Comparison of ENCODE assay signal across 4 worm cellular contexts in the genomic region with DNA sequence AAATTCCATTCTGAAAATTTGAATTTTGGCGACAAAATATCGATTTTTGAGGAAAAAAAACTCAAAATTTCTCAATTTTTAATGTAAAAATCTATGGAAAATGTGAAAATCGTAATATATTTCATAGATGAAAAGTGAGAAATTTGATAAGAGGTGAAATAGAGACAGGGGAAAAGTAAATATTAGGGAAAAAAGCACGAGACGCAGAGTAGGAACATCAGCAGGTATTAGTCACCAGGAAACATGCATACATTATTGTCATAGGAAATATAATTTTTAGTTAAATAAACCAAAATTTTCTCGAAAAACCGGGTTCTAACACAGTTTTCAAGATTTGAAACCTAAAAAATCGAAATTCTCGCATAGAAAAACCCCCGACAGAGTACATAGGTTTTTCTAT.
TF ChIP-seq lines count a peak whose summit lies in the region.

A gene (minus strand): TSS at position 16 of the 400 bp plus-strand sequence.

TF ChIP-seq in whole organism, L2 larva, 48 proteins besides CTCF, POLR2A, EP300 and RAD21:
- no peak for TF ChIP-seq snpc-4 (tag; optimal IDR thresholded peaks at IDR 0.05; lab: Kevin White, UChicago)
- TF ChIP-seq nhr-77 (tag; optimal IDR thresholded peaks at IDR 0.05; lab: Kevin White, UChicago) = no peak
- no peak for TF ChIP-seq blmp-1 (tag; optimal IDR thresholded peaks at IDR 0.05; lab: Kevin White, UChicago; ENCODE audit: insufficient read depth)
- TF ChIP-seq ztf-11 (tag; optimal IDR thresholded peaks at IDR 0.05; lab: Kevin White, UChicago) = no peak
- no peak for TF ChIP-seq ama-1 (optimal IDR thresholded peaks at IDR 0.05; lab: Kevin White, UChicago)
- TF ChIP-seq skn-1 (tag; optimal IDR thresholded peaks at IDR 0.05; lab: Kevin White, UChicago) = no peak
- peak; percentile 81 for TF ChIP-seq fos-1 (tag; optimal IDR thresholded peaks at IDR 0.05; lab: Kevin White, UChicago)
- TF ChIP-seq lin-39 (tag; optimal IDR thresholded peaks at IDR 0.05; lab: Kevin White, UChicago) = no peak

TF ChIP-seq in whole organism, L3 larva, 47 proteins besides CTCF, POLR2A, EP300 and RAD21:
- no peak for TF ChIP-seq nhr-12 (tag; optimal IDR thresholded peaks at IDR 0.05; lab: Kevin White, UChicago)
- no peak for TF ChIP-seq fos-1 (tag; optimal IDR thresholded peaks at IDR 0.05; lab: Kevin White, UChicago)
- TF ChIP-seq nfya-1 (tag; optimal IDR thresholded peaks at IDR 0.05; lab: Kevin White, UChicago; ENCODE audit: insufficient read depth) = no peak
- TF ChIP-seq pha-4 (tag; optimal IDR thresholded peaks at IDR 0.05; lab: Kevin White, UChicago) = peak; percentile 80

TF ChIP-seq in whole organism, L4 larva, 104 proteins besides CTCF, POLR2A, EP300 and RAD21:
- TF ChIP-seq daf-16 (GFP tag; optimal IDR thresholded peaks at IDR 0.05; lab: Kevin White, UChicago) (no peak), daf-16 (tag; optimal IDR thresholded peaks at IDR 0.05; lab: Kevin White, UChicago) (peak; percentile 24), aha-1 (tag; lab: Kevin White, UChicago) (peak; percentile 21), ceh-82 (tag; optimal IDR thresholded peaks at IDR 0.05; lab: Kevin White, UChicago) (no peak), hlh-30 (tag; optimal IDR thresholded peaks at IDR 0.05; lab: Kevin White, UChicago; ENCODE audit: insufficient read depth) (peak; percentile 50), F10B5.3 (tag; optimal IDR thresholded peaks at IDR 0.05; lab: Kevin White, UChicago) (no peak), hmg-1.1 (GFP tag; IDR thresholded peaks at IDR 0.05; lab: Robert Waterston, UW) (no peak)

TF ChIP-seq in whole organism, young adult, 124 proteins besides CTCF, POLR2A, EP300 and RAD21:
- TF ChIP-seq fkh-3 (tag; optimal IDR thresholded peaks at IDR 0.05; lab: Kevin White, UChicago) = no peak
- TF ChIP-seq rec-8 (tag; optimal IDR thresholded peaks at IDR 0.05; lab: Kevin White, UChicago) = no peak
- TF ChIP-seq egrh-3 (GFP tag; IDR thresholded peaks at IDR 0.05; lab: Robert Waterston, UW) = no peak
- peak; percentile 17 for TF ChIP-seq nhr-80 (tag; optimal IDR thresholded peaks at IDR 0.05; lab: Kevin White, UChicago)
- TF ChIP-seq cebp-2 (GFP tag; IDR thresholded peaks at IDR 0.05; lab: Robert Waterston, UW) = no peak
- TF ChIP-seq ztf-25 (GFP tag; IDR thresholded peaks at IDR 0.05; lab: Robert Waterston, UW) = no peak
- no peak for TF ChIP-seq akir-1 (GFP tag; optimal IDR thresholded peaks at IDR 0.05; lab: Kevin White, UChicago)
- TF ChIP-seq ZK185.1 (tag; optimal IDR thresholded peaks at IDR 0.05; lab: Kevin White, UChicago; ENCODE audit: poor library complexity, severe bottlenecking) = no peak
